Fruit fly (Drosophila melanogaster): ENCODE measurements around the gene Obp28a.

The Obp28a gene

DNA sequence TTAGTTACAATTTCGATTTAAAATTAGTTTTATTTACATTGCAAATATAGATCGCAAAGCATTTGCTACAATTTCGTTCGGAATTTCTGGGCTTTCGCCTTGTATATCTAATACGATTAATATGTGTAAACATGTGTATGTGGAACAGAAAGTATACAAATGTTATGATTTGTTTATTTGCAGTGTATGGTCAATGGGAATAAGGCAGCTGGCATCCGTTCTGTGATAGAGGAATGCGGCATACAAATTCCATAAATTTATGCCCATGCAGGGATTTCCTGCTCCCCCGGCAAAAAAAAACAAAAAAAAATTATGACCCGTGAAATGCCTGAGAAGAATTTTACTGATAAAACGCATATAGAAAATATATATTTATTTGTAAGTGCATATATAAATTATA is 10.9 kb downstream of the Obp28a start:
- TF ChIP-seq EcR (GFP tag; optimal IDR thresholded peaks at IDR 0.05) (no peak), CG12605 (GFP tag; IDR thresholded peaks at IDR 0.05) (no peak), CG14655 (GFP tag; optimal IDR thresholded peaks at IDR 0.05) (no peak), Pif1B (GFP tag; optimal IDR thresholded peaks at IDR 0.05) (no peak), Snoo (tag; optimal IDR thresholded peaks at IDR 0.05) (no peak), CG15710 (tag; optimal IDR thresholded peaks at IDR 0.05) (no peak), CG4496 (GFP tag; IDR thresholded peaks at IDR 0.05) (no peak), CG13204 (GFP tag; optimal IDR thresholded peaks at IDR 0.05) (no peak), CG10348 (GFP tag; IDR thresholded peaks at IDR 0.05) (no peak)

DNA sequence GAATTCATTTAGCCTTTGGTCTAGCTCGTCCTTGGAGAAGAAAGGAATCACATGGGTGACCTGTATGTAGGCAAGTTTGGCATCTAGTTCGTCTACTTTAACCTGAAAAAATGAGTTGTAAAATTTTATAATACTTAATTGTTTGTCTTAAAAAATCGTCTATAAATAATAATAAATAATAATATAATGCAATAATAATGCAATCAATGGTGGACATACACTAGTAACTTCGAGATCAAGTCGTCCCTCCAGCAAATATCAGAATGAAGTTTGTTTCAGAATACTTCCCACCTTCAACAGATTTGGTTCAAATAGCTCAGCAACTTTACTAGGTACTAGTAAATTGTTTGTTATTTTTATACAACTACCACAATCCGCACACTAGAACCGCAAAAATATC is 22.8 kb downstream of the Obp28a start, which contains the start of gene CG6441:
TSS of gene CG6441 (plus strand) at position 301 of the 400 bp plus-strand sequence.
- no peak for TF ChIP-seq rn (GFP tag; IDR thresholded peaks at IDR 0.05)
- no peak for TF ChIP-seq CG12605 (GFP tag; IDR thresholded peaks at IDR 0.05)
- TF ChIP-seq D1 (tag; optimal IDR thresholded peaks at IDR 0.05): no peak
- no peak for TF ChIP-seq Snoo (tag; optimal IDR thresholded peaks at IDR 0.05)
- no peak for TF ChIP-seq Pif1A (GFP tag; optimal IDR thresholded peaks at IDR 0.05)
- TF ChIP-seq fd96Ca (GFP tag; IDR thresholded peaks at IDR 0.05): no peak
- TF ChIP-seq CG15710 (tag; optimal IDR thresholded peaks at IDR 0.05): no peak
- no peak for TF ChIP-seq CG10348 (GFP tag; IDR thresholded peaks at IDR 0.05)
- no peak for TF ChIP-seq gl (tag; optimal IDR thresholded peaks at IDR 0.05)
- TF ChIP-seq CG13204 (GFP tag; optimal IDR thresholded peaks at IDR 0.05): no peak
- TF ChIP-seq CG32121 (GFP tag; IDR thresholded peaks at IDR 0.05): no peak
- TF ChIP-seq CG4496 (GFP tag; IDR thresholded peaks at IDR 0.05): no peak
- TF ChIP-seq CG14655 (GFP tag; optimal IDR thresholded peaks at IDR 0.05): no peak
- no peak for TF ChIP-seq CG8159 (tag; optimal IDR thresholded peaks at IDR 0.05)
- TF ChIP-seq CG8301 (tag; optimal IDR thresholded peaks at IDR 0.05): no peak
- no peak for TF ChIP-seq CG9948 (tag; optimal IDR thresholded peaks at IDR 0.05)

DNA sequence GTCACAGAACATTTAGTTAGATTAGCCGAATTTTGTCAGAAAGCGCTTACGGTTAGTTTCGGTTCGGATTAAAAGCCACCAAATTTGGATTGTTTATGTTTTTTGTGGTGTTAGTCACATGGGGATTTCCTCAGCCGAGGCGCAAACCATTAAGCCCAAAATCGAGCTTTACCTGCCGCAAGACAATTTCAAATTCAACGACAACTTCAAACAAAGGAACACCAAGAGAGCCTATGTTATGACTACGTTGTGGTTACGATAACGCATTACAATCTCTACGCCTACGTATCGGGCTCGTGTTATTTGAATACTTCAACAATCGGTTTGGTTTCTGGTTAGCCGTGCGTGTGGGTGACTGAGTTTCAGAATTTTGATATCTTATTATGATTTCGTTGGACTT is 23.9 kb downstream of the Obp28a start:
- TF ChIP-seq CG34367 (tag; optimal IDR thresholded peaks at IDR 0.05): no peak
- no peak for TF ChIP-seq EcR (GFP tag; optimal IDR thresholded peaks at IDR 0.05)
- no peak for TF ChIP-seq CG13204 (GFP tag; optimal IDR thresholded peaks at IDR 0.05)
- TF ChIP-seq Pif1A (GFP tag; optimal IDR thresholded peaks at IDR 0.05): no peak
- no peak for TF ChIP-seq CG15710 (tag; optimal IDR thresholded peaks at IDR 0.05)
- TF ChIP-seq Pif1B (GFP tag; optimal IDR thresholded peaks at IDR 0.05): no peak
- no peak for TF ChIP-seq Snoo (tag; optimal IDR thresholded peaks at IDR 0.05)
- TF ChIP-seq CG8159 (tag; optimal IDR thresholded peaks at IDR 0.05): no peak
- TF ChIP-seq CG17806 (tag; optimal IDR thresholded peaks at IDR 0.05): no peak
- no peak for TF ChIP-seq rn (GFP tag; IDR thresholded peaks at IDR 0.05)
- TF ChIP-seq CG32121 (GFP tag; IDR thresholded peaks at IDR 0.05): no peak
- TF ChIP-seq CG9948 (tag; optimal IDR thresholded peaks at IDR 0.05): no peak
- TF ChIP-seq CG14655 (GFP tag; optimal IDR thresholded peaks at IDR 0.05): no peak

DNA sequence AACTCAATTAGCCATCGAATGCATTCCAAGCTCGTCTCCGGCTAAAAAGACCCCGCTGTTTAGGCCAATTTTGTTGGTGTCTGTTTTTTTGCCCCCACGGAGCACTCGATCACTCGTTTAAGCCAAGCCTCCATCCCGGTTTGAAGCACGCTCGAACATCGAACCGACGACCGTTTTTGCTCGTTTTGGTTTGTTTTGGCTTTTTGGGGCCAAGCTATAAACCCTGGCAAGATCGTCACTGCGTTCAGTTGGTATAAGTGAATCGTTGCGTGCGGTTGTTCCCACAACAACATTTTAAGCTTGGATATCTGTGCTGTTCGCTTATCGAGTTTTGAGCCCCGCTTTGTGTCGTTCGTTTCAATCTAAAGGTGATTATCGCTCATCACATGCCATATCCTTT is 30.9 kb downstream of the Obp28a start, which contains the start of gene CG6055:
TSS of gene CG6055 (plus strand) at position 240 of the 400 bp plus-strand sequence.
- TF ChIP-seq gl (tag; optimal IDR thresholded peaks at IDR 0.05): peak; percentile 69
- TF ChIP-seq CG4496 (GFP tag; IDR thresholded peaks at IDR 0.05): no peak; the same call in 2 of the 3 replicates
- peak; percentile 40 for TF ChIP-seq Pif1A (GFP tag; optimal IDR thresholded peaks at IDR 0.05)
- TF ChIP-seq CG34367 (tag; optimal IDR thresholded peaks at IDR 0.05): peak; percentile 37
- no peak for TF ChIP-seq D1 (tag; optimal IDR thresholded peaks at IDR 0.05)
- TF ChIP-seq CG17806 (tag; optimal IDR thresholded peaks at IDR 0.05): no peak
- peak; percentile 43; the same call in 1 of the 2 replicates for TF ChIP-seq CG12605 (GFP tag; IDR thresholded peaks at IDR 0.05)
- no peak for TF ChIP-seq CG10348 (GFP tag; IDR thresholded peaks at IDR 0.05)
- TF ChIP-seq CG14655 (GFP tag; optimal IDR thresholded peaks at IDR 0.05): no peak
- peak; percentile 64 for TF ChIP-seq CG13204 (GFP tag; optimal IDR thresholded peaks at IDR 0.05)
- TF ChIP-seq EcR (GFP tag; optimal IDR thresholded peaks at IDR 0.05): peak; percentile 83
- TF ChIP-seq Ets98B (GFP tag; IDR thresholded peaks at IDR 0.05): peak; percentile 26; the same call in 1 of the 2 replicates
- peak; percentile 22 for TF ChIP-seq Snoo (tag; optimal IDR thresholded peaks at IDR 0.05)
- TF ChIP-seq CG15710 (tag; optimal IDR thresholded peaks at IDR 0.05): no peak
- TF ChIP-seq rn (GFP tag; IDR thresholded peaks at IDR 0.05): no peak
- TF ChIP-seq CG32121 (GFP tag; IDR thresholded peaks at IDR 0.05): no peak
- TF ChIP-seq fd96Ca (GFP tag; IDR thresholded peaks at IDR 0.05): no peak
- TF ChIP-seq CG8159 (tag; optimal IDR thresholded peaks at IDR 0.05): no peak
- no peak for TF ChIP-seq CG8301 (tag; optimal IDR thresholded peaks at IDR 0.05)
- peak; percentile 16 for TF ChIP-seq Pif1B (GFP tag; optimal IDR thresholded peaks at IDR 0.05)
- TF ChIP-seq CG9948 (tag; optimal IDR thresholded peaks at IDR 0.05): no peak

DNA sequence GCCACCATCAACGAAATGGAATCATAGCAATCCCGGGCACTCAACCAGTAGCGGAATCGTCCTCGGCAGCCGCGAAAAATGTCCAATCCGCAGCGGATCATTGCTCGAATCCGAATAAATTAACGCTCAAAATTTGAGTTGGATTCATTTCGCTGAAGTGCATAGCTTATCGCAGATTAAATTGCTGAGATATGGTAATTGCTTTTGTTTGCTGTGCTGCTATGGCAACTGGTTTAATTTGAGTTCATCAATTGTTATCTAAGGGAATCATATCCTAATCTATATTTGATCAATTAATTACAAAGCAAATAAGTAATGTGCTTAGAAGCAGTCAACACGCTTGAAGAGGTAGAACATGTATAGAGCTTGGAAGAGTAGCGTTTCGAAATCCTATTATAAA is 35.0 kb downstream of the Obp28a start, which contains the start of gene Gr28b:
TSS of gene Gr28b (minus strand) at position 101 of the 400 bp plus-strand sequence.
- TF ChIP-seq CG4496 (GFP tag; IDR thresholded peaks at IDR 0.05): no peak
- TF ChIP-seq Ets98B (GFP tag; IDR thresholded peaks at IDR 0.05): no peak
- no peak for TF ChIP-seq CG9948 (tag; optimal IDR thresholded peaks at IDR 0.05)
- TF ChIP-seq Pif1A (GFP tag; optimal IDR thresholded peaks at IDR 0.05): no peak
- no peak for TF ChIP-seq CG12605 (GFP tag; IDR thresholded peaks at IDR 0.05)
- TF ChIP-seq CG10348 (GFP tag; IDR thresholded peaks at IDR 0.05): no peak
- TF ChIP-seq CG34367 (tag; optimal IDR thresholded peaks at IDR 0.05): no peak
- no peak for TF ChIP-seq rn (GFP tag; IDR thresholded peaks at IDR 0.05)
- TF ChIP-seq fd96Ca (GFP tag; IDR thresholded peaks at IDR 0.05): no peak
- no peak for TF ChIP-seq CG17806 (tag; optimal IDR thresholded peaks at IDR 0.05)
- no peak for TF ChIP-seq CG14655 (GFP tag; optimal IDR thresholded peaks at IDR 0.05)
- no peak for TF ChIP-seq CG15710 (tag; optimal IDR thresholded peaks at IDR 0.05)
- no peak for TF ChIP-seq Snoo (tag; optimal IDR thresholded peaks at IDR 0.05)
- TF ChIP-seq CG32121 (GFP tag; IDR thresholded peaks at IDR 0.05): no peak
- no peak for TF ChIP-seq Pif1B (GFP tag; optimal IDR thresholded peaks at IDR 0.05)
- TF ChIP-seq CG13204 (GFP tag; optimal IDR thresholded peaks at IDR 0.05): no peak
- no peak for TF ChIP-seq CG8159 (tag; optimal IDR thresholded peaks at IDR 0.05)
- TF ChIP-seq D1 (tag; optimal IDR thresholded peaks at IDR 0.05): no peak

DNA sequence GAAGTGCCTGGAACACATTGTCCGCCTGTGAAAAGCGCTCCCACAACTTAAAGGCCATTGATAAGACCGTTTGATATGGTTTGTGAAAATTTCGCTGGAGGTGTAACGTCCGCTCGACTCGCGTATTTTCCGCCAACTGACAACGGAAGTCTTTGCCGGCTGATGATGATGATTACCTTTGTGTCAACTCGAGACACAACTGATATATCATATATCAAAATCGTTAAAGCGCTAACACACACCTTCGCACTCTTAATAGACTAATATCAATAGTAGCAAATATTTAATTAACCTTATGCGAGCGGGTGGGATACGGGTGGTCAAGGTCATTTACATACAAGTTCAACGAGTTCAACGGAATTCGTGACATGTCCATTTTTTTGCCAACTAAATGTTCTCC is 43.1 kb downstream of the Obp28a start, which contains the start of gene Gr28a:
TSS of gene Gr28a (minus strand) at position 101 of the 400 bp plus-strand sequence.
- TF ChIP-seq rn (GFP tag; IDR thresholded peaks at IDR 0.05): no peak
- TF ChIP-seq CG8301 (tag; optimal IDR thresholded peaks at IDR 0.05): no peak
- TF ChIP-seq Pif1A (GFP tag; optimal IDR thresholded peaks at IDR 0.05): no peak
- no peak for TF ChIP-seq CG13204 (GFP tag; optimal IDR thresholded peaks at IDR 0.05)
- no peak for TF ChIP-seq CG9948 (tag; optimal IDR thresholded peaks at IDR 0.05)

All from whole organism, pupa.